Fruit fly (Drosophila melanogaster): ENCODE measurements around the gene CG11417.
A peak's percentile ranks its signal among the peaks of the same experiment; 100 is the strongest.

CG11417 gene

dm6 chrX:1353322-1354212, at the start of gene CG11417, which contains the start of gene CG12773 (continued):
- TF ChIP-seq HmgD (GFP tag; optimal IDR thresholded peaks at IDR 0.05) = no peak
- TF ChIP-seq zfh2 (GFP tag; optimal IDR thresholded peaks at IDR 0.05) = no peak
- TF ChIP-seq CG14860 (GFP tag; IDR thresholded peaks at IDR 0.05; ENCODE audit: partially characterized antibody) = peak; percentile 82
- peak; percentile 95 for TF ChIP-seq zen2 (GFP tag; IDR thresholded peaks at IDR 0.05; ENCODE audit: partially characterized antibody)
- TF ChIP-seq B-H1 (GFP tag; IDR thresholded peaks at IDR 0.05) = no peak
- TF ChIP-seq CG11398 (GFP tag; optimal IDR thresholded peaks at IDR 0.05) = no peak
- TF ChIP-seq Opbp (GFP tag; IDR thresholded peaks at IDR 0.05; ENCODE audit: partially characterized antibody) = peak; percentile 91
- no peak for TF ChIP-seq dan (GFP tag; IDR thresholded peaks at IDR 0.05)
- TF ChIP-seq bigmax (GFP tag; optimal IDR thresholded peaks at IDR 0.05) = peak; percentile 10
- TF ChIP-seq CG11695 (GFP tag; IDR thresholded peaks at IDR 0.05) = no peak
- TF ChIP-seq vvl (GFP tag; IDR thresholded peaks at IDR 0.05) = no peak
- no peak for TF ChIP-seq CG13424 (tag; optimal IDR thresholded peaks at IDR 0.05)
- TF ChIP-seq CoRest (tag; optimal IDR thresholded peaks at IDR 0.05) = no peak
- TF ChIP-seq CG2120 (GFP tag; optimal IDR thresholded peaks at IDR 0.05) = no peak
- TF ChIP-seq vnd (GFP tag; IDR thresholded peaks at IDR 0.05; ENCODE audit: partially characterized antibody) = peak; percentile 85
- TF ChIP-seq tna (GFP tag; IDR thresholded peaks at IDR 0.05; ENCODE audit: partially characterized antibody) = peak; percentile 96
- no peak for TF ChIP-seq crc (GFP tag; optimal IDR thresholded peaks at IDR 0.05)
- peak; percentile 41 for TF ChIP-seq Max (GFP tag; optimal IDR thresholded peaks at IDR 0.05)
- TF ChIP-seq knrl (GFP tag; IDR thresholded peaks at IDR 0.05; ENCODE audit: partially characterized antibody) = peak; percentile 66; the same call in 2 of the 3 replicates
- peak; percentile 83 for TF ChIP-seq Bgb (GFP tag; IDR thresholded peaks at IDR 0.05; ENCODE audit: partially characterized antibody)
- peak; percentile 49 for TF ChIP-seq CG2116 (GFP tag; optimal IDR thresholded peaks at IDR 0.05)
- no peak for TF ChIP-seq zfh1 (GFP tag; IDR thresholded peaks at IDR 0.05)
- TF ChIP-seq CG10267 (tag; optimal IDR thresholded peaks at IDR 0.05) = no peak
- TF ChIP-seq crol (GFP tag; IDR thresholded peaks at IDR 0.05) = peak; percentile 73
- no peak for TF ChIP-seq yki (optimal IDR thresholded peaks at IDR 0.05)
- peak; percentile 90 for TF ChIP-seq bbx (GFP tag; IDR thresholded peaks at IDR 0.05; ENCODE audit: partially characterized antibody)
- TF ChIP-seq Pdp1 (GFP tag; optimal IDR thresholded peaks at IDR 0.05) = no peak
- peak; percentile 61; the same call in 1 of the 3 replicates for TF ChIP-seq Doc3 (GFP tag; IDR thresholded peaks at IDR 0.05; ENCODE audit: partially characterized antibody)
- no peak for TF ChIP-seq CrebB (tag; optimal IDR thresholded peaks at IDR 0.05)
- no peak for TF ChIP-seq tup (GFP tag; optimal IDR thresholded peaks at IDR 0.05)
- no peak for TF ChIP-seq kah (GFP tag; optimal IDR thresholded peaks at IDR 0.05)
- TF ChIP-seq CG18476 (GFP tag; optimal IDR thresholded peaks at IDR 0.05) = no peak
- peak; percentile 77 for TF ChIP-seq unc-4 (GFP tag; IDR thresholded peaks at IDR 0.05; ENCODE audit: partially characterized antibody)
- TF ChIP-seq Sry-β (GFP tag; optimal IDR thresholded peaks at IDR 0.05) = no peak
- no peak for TF ChIP-seq gsb-n (tag; optimal IDR thresholded peaks at IDR 0.05)
- peak; percentile 39 for TF ChIP-seq Dp (GFP tag; optimal IDR thresholded peaks at IDR 0.05)
- TF ChIP-seq Hr3 (GFP tag; optimal IDR thresholded peaks at IDR 0.05) = no peak
- TF ChIP-seq nerfin-2 (GFP tag; IDR thresholded peaks at IDR 0.05; ENCODE audit: partially characterized antibody) = peak; percentile 92
- peak; percentile 17 for TF ChIP-seq sug (tag; optimal IDR thresholded peaks at IDR 0.05)
- peak; percentile 37 for TF ChIP-seq E2f2 (GFP tag; IDR thresholded peaks at IDR 0.05)
- TF ChIP-seq pnt (GFP tag; optimal IDR thresholded peaks at IDR 0.05) = no peak
- TF ChIP-seq Mes4 (GFP tag; optimal IDR thresholded peaks at IDR 0.05) = no peak
- no peak for TF ChIP-seq zf30C (GFP tag; optimal IDR thresholded peaks at IDR 0.05)
- TF ChIP-seq CG16813 (GFP tag; IDR thresholded peaks at IDR 0.05; ENCODE audit: partially characterized antibody) = peak; percentile 78; the same call in 2 of the 3 replicates
- TF ChIP-seq gsb (GFP tag; IDR thresholded peaks at IDR 0.05) = no peak
- TF ChIP-seq CG14441 (GFP tag; IDR thresholded peaks at IDR 0.05) = no peak
- peak; percentile 77 for TF ChIP-seq Dll (GFP tag; IDR thresholded peaks at IDR 0.05; ENCODE audit: partially characterized antibody)
- TF ChIP-seq CG7928 (GFP tag; optimal IDR thresholded peaks at IDR 0.05) = no peak
